Worm (Caenorhabditis elegans) whole organism, L3 larva: ENCODE data around the gene F33C8.2.

ENCODE experiments used
- R02D3.7 ChIP-seq: fragments of 150-350 bp; optimal IDR thresholded peaks from 2 replicates; lab custom pipeline; 2014; ENCODE audit warnings: missing biosample characterization, missing genetic modification characterization
- ZK546.5 ChIP-seq: sonication (generic microtip); optimal IDR thresholded peaks from 2 replicates; lab custom pipeline; 2017; ENCODE audit warnings: missing biosample characterization, missing genetic modification characterization
- aly-2 ChIP-seq: fragments of 150-350 bp; optimal IDR thresholded peaks from 2 replicates; lab custom pipeline; 2014; ENCODE audit warnings: missing biosample characterization, missing genetic modification characterization
- ama-1 ChIP-seq: fragments of 150-350 bp; optimal IDR thresholded peaks from 2 replicates; lab custom pipeline; 2018
- ceh-16 ChIP-seq: sonication (generic microtip); optimal IDR thresholded peaks from 2 replicates; lab custom pipeline; 2017; ENCODE audit warnings: missing biosample characterization, missing genetic modification characterization
- ceh-82 ChIP-seq: fragments of 150-350 bp; optimal IDR thresholded peaks from 2 replicates; lab custom pipeline; 2014; ENCODE audit warnings: missing biosample characterization, missing genetic modification characterization
- ceh-9 ChIP-seq: sonication (generic microtip); optimal IDR thresholded peaks from 2 replicates; lab custom pipeline; 2018; ENCODE audit warnings: missing biosample characterization, missing genetic modification characterization
- daf-12 ChIP-seq: fragments of 150-350 bp; optimal IDR thresholded peaks from 2 replicates; lab custom pipeline; 2014; ENCODE audit warnings: missing biosample characterization, missing genetic modification reagents, missing genetic modification characterization
- egl-27 ChIP-seq: sonication (generic microtip); optimal IDR thresholded peaks from 4 replicates; lab custom pipeline; 2017; ENCODE audit warnings: missing biosample characterization, missing genetic modification reagents, missing genetic modification characterization
- egl-5 ChIP-seq: fragments of 150-350 bp; optimal IDR thresholded peaks from 2 replicates; lab custom pipeline; 2017; ENCODE audit warnings: missing biosample characterization, missing genetic modification reagents, missing genetic modification characterization, inconsistent platforms
- elt-2 ChIP-seq: sonication (generic microtip); optimal IDR thresholded peaks from 2 replicates; lab custom pipeline; 2016; ENCODE audit warnings: missing genetic modification reagents, mild to moderate bottlenecking, missing genetic modification characterization, missing compliant biosample characterization
- fkh-10 ChIP-seq: sonication (generic microtip); optimal IDR thresholded peaks from 2 replicates; lab custom pipeline; 2017; ENCODE audit warnings: missing biosample characterization, missing genetic modification reagents, missing genetic modification characterization
- fkh-2 ChIP-seq: fragments of 150-350 bp; optimal IDR thresholded peaks from 2 replicates; lab custom pipeline; 2014; ENCODE audit warnings: missing biosample characterization, missing genetic modification reagents, missing genetic modification characterization
- hmg-11 ChIP-seq: sonication (generic microtip); optimal IDR thresholded peaks from 2 replicates; lab custom pipeline; 2016; ENCODE audit warnings: missing genetic modification characterization, missing compliant biosample characterization
- jun-1 ChIP-seq: fragments of 150-350 bp; optimal IDR thresholded peaks from 2 replicates; lab custom pipeline; 2014; ENCODE audit warnings: missing biosample characterization, missing genetic modification reagents, missing genetic modification characterization
- lin-15B ChIP-seq: fragments of 150-350 bp; optimal IDR thresholded peaks from 2 replicates; lab custom pipeline; 2014; ENCODE audit warnings: missing biosample characterization, missing genetic modification characterization
- lin-39 ChIP-seq: fragments of 150-350 bp; optimal IDR thresholded peaks from 2 replicates; lab custom pipeline; 2018; ENCODE audit warnings: missing biosample characterization, missing genetic modification reagents, missing genetic modification characterization
- lsy-12 ChIP-seq: sonication (generic microtip); optimal IDR thresholded peaks from 2 replicates; lab custom pipeline; 2016; ENCODE audit warnings: mild to moderate bottlenecking, missing genetic modification characterization, missing compliant biosample characterization
- mdl-1 ChIP-seq: fragments of 150-350 bp; optimal IDR thresholded peaks from 2 replicates; lab custom pipeline; 2014; ENCODE audit warnings: missing biosample characterization, missing genetic modification characterization
- mml-1 ChIP-seq: fragments of 150-350 bp; sonication (generic microtip); optimal IDR thresholded peaks from 3 replicates; lab custom pipeline; 2014; ENCODE audit warnings: missing biosample characterization, missing genetic modification characterization
- nfya-1 ChIP-seq: sonication (generic microtip); optimal IDR thresholded peaks from 2 replicates; lab custom pipeline; 2017; ENCODE audit warnings: missing genetic modification characterization, mild to moderate bottlenecking, missing compliant biosample characterization, antibody characterized with exemption, moderate library complexity; ENCODE audit not compliant: insufficient read depth
- nhr-11 ChIP-seq: fragments of 150-350 bp; optimal IDR thresholded peaks from 2 replicates; lab custom pipeline; 2014; ENCODE audit warnings: missing biosample characterization, missing genetic modification characterization
- nhr-237 ChIP-seq: fragments of 150-350 bp; optimal IDR thresholded peaks from 2 replicates; lab custom pipeline; 2014; ENCODE audit warnings: missing biosample characterization, missing genetic modification characterization
- nhr-25 ChIP-seq: sonication (generic microtip); optimal IDR thresholded peaks from 2 replicates; lab custom pipeline; 2017; ENCODE audit warnings: missing biosample characterization, missing genetic modification characterization
- nhr-28 ChIP-seq: fragments of 150-350 bp; optimal IDR thresholded peaks from 2 replicates; lab custom pipeline; 2014; ENCODE audit warnings: missing biosample characterization, missing genetic modification characterization
- nhr-43 ChIP-seq: sonication (generic microtip); optimal IDR thresholded peaks from 2 replicates; lab custom pipeline; 2016; ENCODE audit warnings: mild to moderate bottlenecking, missing genetic modification characterization, missing compliant biosample characterization; ENCODE audit not compliant: poor library complexity, severe bottlenecking
- nhr-67 ChIP-seq: fragments of 150-350 bp; optimal IDR thresholded peaks from 2 replicates; lab custom pipeline; 2014; ENCODE audit warnings: missing biosample characterization, missing genetic modification characterization
- nhr-76 ChIP-seq: fragments of 150-350 bp; sonication (generic microtip); optimal IDR thresholded peaks from 5 replicates; lab custom pipeline; 2014; ENCODE audit warnings: missing biosample characterization, missing genetic modification characterization
- pha-4 ChIP-seq: fragments of 150-350 bp; optimal IDR thresholded peaks from 2 replicates; lab custom pipeline; 2014; ENCODE audit warnings: missing biosample characterization, missing genetic modification reagents, missing genetic modification characterization
- pqm-1 ChIP-seq: fragments of 150-350 bp; optimal IDR thresholded peaks from 2 replicates; lab custom pipeline; 2017; ENCODE audit warnings: missing biosample characterization, missing genetic modification characterization, inconsistent platforms
- snpc-4 ChIP-seq: fragments of 150-350 bp; optimal IDR thresholded peaks from 2 replicates; lab custom pipeline; 2014; ENCODE audit warnings: missing biosample characterization, missing genetic modification characterization
- tbx-2 ChIP-seq: sonication (generic microtip); optimal IDR thresholded peaks from 2 replicates; lab custom pipeline; 2016; ENCODE audit warnings: mild to moderate bottlenecking, missing genetic modification characterization, missing compliant biosample characterization
- unc-39 ChIP-seq: sonication (generic microtip); optimal IDR thresholded peaks from 4 replicates; lab custom pipeline; 2017; ENCODE audit warnings: missing biosample characterization, missing genetic modification characterization
- unc-62 ChIP-seq: fragments of 150-350 bp; sonication (generic microtip); optimal IDR thresholded peaks from 4 replicates; lab custom pipeline; 2014; ENCODE audit warnings: missing biosample characterization, missing genetic modification reagents, missing genetic modification characterization
- ztf-11 ChIP-seq: fragments of 150-350 bp; optimal IDR thresholded peaks from 2 replicates; lab custom pipeline; 2014; ENCODE audit warnings: missing biosample characterization, missing genetic modification characterization
- ztf-4 ChIP-seq: fragments of 150-350 bp; optimal IDR thresholded peaks from 2 replicates; lab custom pipeline; 2014; ENCODE audit warnings: missing biosample characterization, missing genetic modification characterization

The F33C8.2 gene

ce11 chrX:14755847-14756246, 34.6 kb downstream of the F33C8.2 start:
- no peak for TF ChIP-seq lsy-12 (tag; lab: Kevin White, UChicago)
- TF ChIP-seq elt-2 (tag; lab: Kevin White, UChicago): peak; percentile 40
- no peak for TF ChIP-seq ceh-16 (tag; lab: Kevin White, UChicago)
- TF ChIP-seq ztf-11: no peak
- no peak for TF ChIP-seq daf-12 (tag; lab: Kevin White, UChicago)
- peak; percentile 33 for TF ChIP-seq pqm-1
- TF ChIP-seq nhr-28 (tag; lab: Kevin White, UChicago): no peak
- TF ChIP-seq nhr-11 (tag; lab: Kevin White, UChicago): no peak
- TF ChIP-seq jun-1 (tag; lab: Kevin White, UChicago): no peak
- TF ChIP-seq fkh-10: no peak
- TF ChIP-seq mdl-1: no peak
- TF ChIP-seq ceh-9 (tag; lab: Kevin White, UChicago): no peak

- TF ChIP-seq nhr-67 (tag; lab: Kevin White, UChicago) (no peak), ceh-16 (tag; lab: Kevin White, UChicago) (no peak), hmg-11 (tag; lab: Kevin White, UChicago) (no peak), fkh-2 (tag; lab: Kevin White, UChicago) (no peak), ztf-4 (tag; lab: Kevin White, UChicago) (no peak), aly-2 (tag; lab: Kevin White, UChicago) (no peak), mdl-1 (no peak), tbx-2 (tag; lab: Kevin White, UChicago) (no peak), ZK546.5 (tag; lab: Kevin White, UChicago) (no peak), lin-39 (tag; lab: Kevin White, UChicago) (no peak)
- TF ChIP-seq, all 47 proteins: peak for 0
Measured at ce11 chrX:14756606-14757005, 35.4 kb downstream of the F33C8.2 start.

ce11 chrX:14757641-14758220, 36.5 kb downstream of the F33C8.2 start:
- TF ChIP-seq unc-62 (GFP tag; lab: Kevin White, UChicago): no peak
- no peak for TF ChIP-seq ZK546.5 (tag; lab: Kevin White, UChicago)
- no peak for TF ChIP-seq nfya-1 (tag; lab: Kevin White, UChicago)
- no peak for TF ChIP-seq daf-12 (tag; lab: Kevin White, UChicago)
- TF ChIP-seq nhr-237 (tag; lab: Kevin White, UChicago): no peak
- TF ChIP-seq nhr-76: no peak
- TF ChIP-seq lin-15B (tag; lab: Kevin White, UChicago): no peak
- no peak for TF ChIP-seq lsy-12 (tag; lab: Kevin White, UChicago)
- TF ChIP-seq fkh-10: no peak
- TF ChIP-seq ztf-4 (tag; lab: Kevin White, UChicago): no peak
- TF ChIP-seq, all 47 proteins: peak for 0

ce11 chrX:14759549-14759948, 38.4 kb downstream of the F33C8.2 start:
- TF ChIP-seq ceh-82: no peak
- peak; percentile 62 for TF ChIP-seq pha-4

- no peak for TF ChIP-seq tbx-2 (tag; lab: Kevin White, UChicago)
- no peak for TF ChIP-seq egl-27 (tag; lab: Kevin White, UChicago)
- TF ChIP-seq pha-4: no peak
- no peak for TF ChIP-seq ceh-16 (tag; lab: Kevin White, UChicago)
- TF ChIP-seq jun-1 (tag; lab: Kevin White, UChicago): no peak
- TF ChIP-seq nhr-25 (tag; lab: Kevin White, UChicago): no peak
- TF ChIP-seq hmg-11 (tag; lab: Kevin White, UChicago): no peak
- no peak for TF ChIP-seq daf-12 (tag; lab: Kevin White, UChicago)
- TF ChIP-seq snpc-4 (tag; lab: Kevin White, UChicago): no peak
- TF ChIP-seq unc-39 (tag; lab: Kevin White, UChicago): no peak
Measured at ce11 chrX:14760166-14760565, 39.0 kb downstream of the F33C8.2 start.

- TF ChIP-seq lin-39 (tag; lab: Kevin White, UChicago): no peak
- no peak for TF ChIP-seq R02D3.7 (tag; lab: Kevin White, UChicago)
- TF ChIP-seq egl-5: no peak
- no peak for TF ChIP-seq ama-1 (lab: Kevin White, UChicago)
- no peak for TF ChIP-seq pha-4
- TF ChIP-seq nhr-11 (tag; lab: Kevin White, UChicago): no peak
- TF ChIP-seq ZK546.5 (tag; lab: Kevin White, UChicago): no peak
- TF ChIP-seq mml-1 (tag; lab: Kevin White, UChicago): no peak
- no peak for TF ChIP-seq ztf-11
- TF ChIP-seq nfya-1 (tag; lab: Kevin White, UChicago): no peak
- TF ChIP-seq ceh-9 (tag; lab: Kevin White, UChicago): no peak
- no peak for TF ChIP-seq elt-2 (tag; lab: Kevin White, UChicago)
- TF ChIP-seq lsy-12 (tag; lab: Kevin White, UChicago): no peak
- no peak for TF ChIP-seq nhr-43 (tag; lab: Kevin White, UChicago)
- TF ChIP-seq ztf-4 (tag; lab: Kevin White, UChicago): no peak
- TF ChIP-seq, all 47 proteins: peak for 0
Measured at ce11 chrX:14761021-14761420, 39.8 kb downstream of the F33C8.2 start, which contains the start of gene C05G5.5. Gene C05G5.5 (minus strand): TSS chrX:14761121.
